Fruit fly (Drosophila melanogaster) whole organism, adult: Measurements from ENCODE around the gene CG43993.

Source experiments
- CG14711 ChIP-seq: fragments of 200-800 bp; sonication (Bioruptor generic); optimal IDR thresholded peaks from 2 replicates; lab custom pipeline; 2018; ENCODE audit warnings: missing biosample characterization, mild to moderate bottlenecking, missing genetic modification characterization, moderate library complexity
- CG33017 ChIP-seq: fragments of 200-800 bp; sonication (Bioruptor generic); optimal IDR thresholded peaks from 2 replicates; lab custom pipeline; 2018; ENCODE audit warnings: missing biosample characterization, mild to moderate bottlenecking, missing genetic modification characterization, moderate library complexity
- CG5204 ChIP-seq: fragments of 200-800 bp; sonication (Bioruptor generic); optimal IDR thresholded peaks from 2 replicates; lab custom pipeline; 2016; ENCODE audit warnings: missing biosample characterization, missing genetic modification characterization
- CG7045 ChIP-seq: fragments of 200-800 bp; sonication (Bioruptor generic); optimal IDR thresholded peaks from 2 replicates; lab custom pipeline; 2017; ENCODE audit warnings: missing biosample characterization, mild to moderate bottlenecking, missing genetic modification characterization
- CG7101 ChIP-seq: fragments of 200-800 bp; sonication (Bioruptor generic); optimal IDR thresholded peaks from 2 replicates; lab custom pipeline; 2018; ENCODE audit warnings: missing biosample characterization, mild to moderate bottlenecking, missing genetic modification characterization, moderate library complexity
- Clk ChIP-seq: fragments of 200-800 bp; sonication (Bioruptor generic); optimal IDR thresholded peaks from 2 replicates; lab custom pipeline; 2017; ENCODE audit warnings: missing biosample characterization, missing genetic modification characterization
- Crg-1 ChIP-seq: fragments of 200-800 bp; sonication (Bioruptor generic); optimal IDR thresholded peaks from 2 replicates; lab custom pipeline; 2016; ENCODE audit warnings: missing biosample characterization, missing genetic modification characterization
- Hr96 ChIP-seq: fragments of 200-800 bp; sonication (Bioruptor generic); optimal IDR thresholded peaks from 2 replicates; lab custom pipeline; 2016; ENCODE audit warnings: missing biosample characterization, missing genetic modification characterization
- Mnt ChIP-seq: fragments of 200-800 bp; sonication (Bioruptor generic); optimal IDR thresholded peaks from 2 replicates; lab custom pipeline; 2016; ENCODE audit warnings: missing biosample characterization, mild to moderate bottlenecking, missing genetic modification characterization
- cic ChIP-seq: fragments of 200-800 bp; sonication (Bioruptor generic); optimal IDR thresholded peaks from 2 replicates; lab custom pipeline; 2017; ENCODE audit warnings: missing biosample characterization, mild to moderate bottlenecking, missing genetic modification characterization, moderate library complexity
- cnc ChIP-seq, 2 experiments: fragments of >200 bp; optimal IDR thresholded peaks; 2 replicates each; lab custom pipeline; 2017
- kay ChIP-seq: fragments of 200-800 bp; sonication (Bioruptor generic); peaks from one replicate; lab custom pipeline; 2016; ENCODE audit warnings: missing biosample characterization, missing genetic modification characterization, borderline replicate concordance
- ovo ChIP-seq: fragments of 200-800 bp; sonication (Bioruptor generic); optimal IDR thresholded peaks from 2 replicates; lab custom pipeline; 2016; ENCODE audit warnings: missing biosample characterization, missing genetic modification characterization
- toe ChIP-seq: fragments of 200-800 bp; sonication (Bioruptor generic); optimal IDR thresholded peaks from 2 replicates; lab custom pipeline; 2016; ENCODE audit warnings: missing biosample characterization, missing genetic modification characterization

DNA sequence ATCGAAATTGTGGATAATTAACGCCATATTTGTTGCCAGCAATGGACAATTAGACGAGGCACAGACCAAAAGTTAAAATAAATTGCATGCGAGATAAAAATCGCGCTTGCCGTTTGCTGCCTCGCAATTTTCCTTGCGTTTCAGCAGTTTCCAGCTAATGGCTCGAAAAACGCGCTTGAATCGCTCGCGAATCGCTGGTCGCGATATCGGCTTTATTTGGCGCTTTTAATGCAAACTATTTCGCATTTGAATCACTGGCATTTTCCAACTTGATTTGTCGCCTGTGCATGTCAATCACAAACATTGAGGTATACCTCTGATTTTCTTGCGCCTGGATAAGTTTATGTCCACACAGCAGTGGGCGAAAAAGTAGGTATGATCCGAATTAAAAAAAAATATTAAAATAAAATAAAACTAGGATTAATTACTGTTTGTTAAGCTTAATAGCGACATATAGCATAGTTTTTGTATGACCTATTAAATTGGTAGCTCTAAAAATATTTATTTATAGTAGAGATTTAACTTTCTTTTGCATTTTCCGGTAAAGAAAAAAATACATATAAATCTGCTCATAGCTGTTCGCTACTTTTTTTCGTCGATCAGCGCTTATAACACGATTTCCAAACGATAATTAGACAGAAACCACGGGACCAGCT, 9.1 kb upstream of the CG43993 start:
- no peak for TF ChIP-seq kay (GFP tag; lab: Kevin White, UChicago)
- no peak for TF ChIP-seq CG33017 (tag; lab: Kevin White, UChicago)
- TF ChIP-seq CG7101 (tag; lab: Kevin White, UChicago): no peak
- TF ChIP-seq cnc (optimal IDR thresholded peaks at IDR 0.05; lab: Kevin White, UChicago): no peak
- no peak for TF ChIP-seq toe (GFP tag; lab: Kevin White, UChicago)
- no peak for TF ChIP-seq CG7045
- no peak for TF ChIP-seq CG14711 (tag; lab: Kevin White, UChicago)
- TF ChIP-seq Clk (GFP tag; lab: Kevin White, UChicago): no peak
- TF ChIP-seq Crg-1: no peak
- TF ChIP-seq Hr96: no peak
- no peak for TF ChIP-seq Mnt (GFP tag; lab: Kevin White, UChicago)
- TF ChIP-seq ovo: no peak
- no peak for TF ChIP-seq CG5204 (GFP tag; lab: Kevin White, UChicago)
- TF ChIP-seq cic (GFP tag; lab: Kevin White, UChicago): no peak
